Fruit fly (Drosophila melanogaster): Measurements from ENCODE around the gene CG11656.

DNA sequence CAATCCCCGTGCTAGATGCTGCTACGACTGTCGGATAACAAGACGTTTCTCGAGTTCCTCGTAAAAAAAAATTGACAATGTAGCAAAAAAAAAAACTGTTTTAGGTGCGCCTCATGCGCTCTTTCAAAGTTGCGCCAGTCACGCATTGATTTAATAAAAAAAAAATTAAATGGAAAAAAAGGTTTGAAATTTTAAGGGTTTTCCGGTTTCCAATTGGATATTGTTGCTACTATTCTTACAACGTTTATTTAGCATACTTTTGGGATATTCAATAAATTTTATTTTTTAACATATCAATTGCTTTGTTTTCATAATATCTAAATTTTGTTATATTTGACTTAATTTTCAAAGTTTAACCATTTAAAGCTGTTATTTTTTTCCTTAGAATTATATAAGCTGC is 46.9 kb downstream of the CG11656 start:
- TF ChIP-seq lab (GFP tag; optimal IDR thresholded peaks at IDR 0.05), result no peak
- no peak for TF ChIP-seq CG6765 (GFP tag; optimal IDR thresholded peaks at IDR 0.05)
- no peak for TF ChIP-seq Xbp1 (GFP tag; optimal IDR thresholded peaks at IDR 0.05)

Measured in whole organism, embryonic.